Worm (Caenorhabditis elegans): ENCODE results near the gene affl-2.

Gene affl-2

DNA sequence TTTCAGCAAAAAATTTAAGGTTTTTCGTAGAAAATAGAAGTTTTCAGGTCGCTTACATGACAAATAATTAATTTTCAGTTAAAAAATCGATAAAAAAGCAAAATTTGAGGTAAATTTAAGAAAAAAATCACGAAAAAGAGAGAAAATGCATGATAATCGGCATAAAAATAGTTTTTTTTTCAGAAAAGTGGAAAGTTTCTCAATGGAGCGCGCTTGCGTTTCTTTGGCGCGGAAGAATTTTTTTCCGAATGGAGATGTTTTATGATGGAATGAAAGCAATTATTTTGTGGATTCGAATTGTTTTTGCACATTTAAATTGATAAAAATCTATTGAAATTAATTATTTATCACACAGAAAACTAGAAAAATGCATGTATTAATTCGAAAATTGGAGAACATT is 10.8 kb upstream of the affl-2 start:
- TF ChIP-seq tbx-37 (GFP tag; conservative IDR thresholded peaks at IDR 0.05) (no peak), F13C5.2 (tag; optimal IDR thresholded peaks at IDR 0.05) (no peak), tbx-11 (GFP tag; IDR thresholded peaks at IDR 0.05) (no peak), hmg-4 (GFP tag; optimal IDR thresholded peaks at IDR 0.05) (no peak), B0310.2 (tag; optimal IDR thresholded peaks at IDR 0.05) (no peak), ceh-13 (GFP tag; optimal IDR thresholded peaks at IDR 0.05) (no peak), flt-1 (GFP tag; IDR thresholded peaks at IDR 0.05) (no peak)

DNA sequence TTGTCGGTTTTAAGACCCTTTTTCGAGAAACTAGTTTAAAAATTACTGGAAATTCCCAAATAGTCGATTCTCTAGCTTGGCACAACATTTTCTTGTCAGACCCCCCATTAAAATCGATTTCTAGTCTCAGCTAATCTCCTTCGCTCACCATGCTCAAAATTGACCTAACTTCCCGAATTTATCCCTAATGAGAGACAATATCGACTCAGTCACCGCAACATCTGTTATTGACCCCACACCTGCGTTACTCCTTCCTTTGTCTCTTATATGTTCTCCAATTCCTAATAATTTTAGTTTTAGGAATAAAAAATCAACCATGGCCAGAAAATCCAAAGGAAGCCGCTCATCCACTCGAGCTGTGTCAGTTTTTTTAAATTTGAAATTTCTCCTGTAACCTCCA is 5.7 kb upstream of the affl-2 start, which contains the start of gene cec-8:
TSS of gene cec-8 (plus strand) at position 301 of the 400 bp plus-strand sequence.
- TF ChIP-seq pes-1 (GFP tag; IDR thresholded peaks at IDR 0.05) = no peak
- no peak for TF ChIP-seq F13C5.2 (tag; optimal IDR thresholded peaks at IDR 0.05)
- no peak for TF ChIP-seq aly-1 (tag; optimal IDR thresholded peaks at IDR 0.05)
- TF ChIP-seq ceh-36 (tag; optimal IDR thresholded peaks at IDR 0.05) = no peak
- TF ChIP-seq ama-1 (optimal IDR thresholded peaks at IDR 0.05) = no peak
- TF ChIP-seq hmbx-1 (tag; optimal IDR thresholded peaks at IDR 0.05) = no peak
- TF ChIP-seq tbx-11 (GFP tag; IDR thresholded peaks at IDR 0.05) = no peak
- no peak for TF ChIP-seq hnd-1 (tag; optimal IDR thresholded peaks at IDR 0.05)
- TF ChIP-seq tbx-37 (GFP tag; conservative IDR thresholded peaks at IDR 0.05) = no peak
- no peak for TF ChIP-seq scrt-1 (GFP tag; IDR thresholded peaks at IDR 0.05)

DNA sequence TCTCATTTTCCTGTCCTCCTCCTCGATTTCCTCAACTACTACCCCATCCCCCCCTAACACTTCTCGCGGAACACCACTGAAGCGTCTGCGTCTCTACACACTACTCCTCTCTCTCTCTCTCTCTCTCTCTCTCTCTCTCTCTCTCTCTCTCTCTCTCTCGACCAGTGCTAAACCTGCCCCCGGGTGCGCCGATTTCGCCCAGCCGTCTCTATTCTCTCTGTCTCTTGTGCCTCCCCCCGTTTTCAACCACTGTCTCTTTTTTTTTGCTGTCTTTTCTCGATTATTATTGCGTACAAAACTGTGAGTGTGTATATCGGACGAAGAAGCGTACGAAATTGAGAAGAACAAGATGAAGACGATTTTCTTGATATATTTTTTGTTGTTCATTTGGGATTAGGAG is 1.7 kb upstream of the affl-2 start:
- TF ChIP-seq flt-1 (GFP tag; IDR thresholded peaks at IDR 0.05) (no peak; the same call in 1 of the 2 replicates), scrt-1 (GFP tag; IDR thresholded peaks at IDR 0.05) (no peak), aly-1 (tag; optimal IDR thresholded peaks at IDR 0.05) (no peak), B0310.2 (tag; optimal IDR thresholded peaks at IDR 0.05) (no peak), hmg-4 (GFP tag; optimal IDR thresholded peaks at IDR 0.05) (peak; percentile 70), hnd-1 (tag; optimal IDR thresholded peaks at IDR 0.05) (no peak), F13C5.2 (tag; optimal IDR thresholded peaks at IDR 0.05) (peak; percentile 20), sea-1 (GFP tag; conservative IDR thresholded peaks at IDR 0.05) (no peak), ets-7 (tag; optimal IDR thresholded peaks at IDR 0.05) (no peak), tbx-11 (GFP tag; IDR thresholded peaks at IDR 0.05) (peak; percentile 51; the same call in 1 of the 2 replicates)

DNA sequence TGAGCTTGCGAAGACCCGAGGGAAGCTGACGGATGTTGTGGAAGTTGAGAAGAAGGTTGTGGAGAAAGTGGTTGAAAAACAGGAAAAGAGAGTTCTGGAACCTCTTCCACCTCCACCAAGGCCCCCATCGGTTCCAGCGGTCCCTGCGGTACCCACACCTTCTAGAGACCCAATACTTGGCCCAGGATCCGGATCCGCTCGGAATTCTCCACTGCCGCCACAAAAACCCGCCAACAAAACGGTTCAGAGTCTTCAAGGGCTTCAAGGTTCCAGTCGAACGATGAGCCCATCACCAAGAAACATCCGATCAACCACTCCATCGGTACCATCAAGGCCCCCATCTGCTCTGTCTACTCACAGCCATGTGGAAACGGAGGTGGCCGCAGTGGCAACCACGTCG is 2.3 kb downstream of the affl-2 start:
- TF ChIP-seq flt-1 (GFP tag; IDR thresholded peaks at IDR 0.05) (no peak), tbx-37 (GFP tag; conservative IDR thresholded peaks at IDR 0.05) (no peak), hmbx-1 (tag; optimal IDR thresholded peaks at IDR 0.05) (no peak), ceh-13 (GFP tag; optimal IDR thresholded peaks at IDR 0.05) (no peak), B0310.2 (tag; optimal IDR thresholded peaks at IDR 0.05) (no peak), hnd-1 (tag; optimal IDR thresholded peaks at IDR 0.05) (no peak), ama-1 (optimal IDR thresholded peaks at IDR 0.05) (no peak), ceh-36 (tag; optimal IDR thresholded peaks at IDR 0.05) (no peak), tra-4 (tag; optimal IDR thresholded peaks at IDR 0.05) (no peak)

DNA sequence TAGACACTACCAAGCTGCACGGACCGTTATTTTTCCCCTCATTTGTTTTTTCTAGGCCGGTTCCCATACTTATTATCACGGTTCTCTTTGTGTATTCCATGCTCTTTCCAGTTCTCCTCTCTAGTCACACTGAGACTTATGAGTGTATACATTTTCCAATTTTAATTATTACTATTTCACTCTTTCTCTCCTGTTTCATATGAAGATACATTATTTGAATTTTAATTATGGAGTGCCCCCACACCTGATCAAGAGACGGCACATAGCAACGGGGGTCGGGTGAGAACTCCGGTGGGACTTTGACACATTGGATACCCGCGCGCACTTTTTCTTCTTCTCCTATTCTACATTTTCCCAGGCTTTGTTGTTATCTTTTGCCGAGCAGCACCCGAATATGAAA is 5.2 kb downstream of the affl-2 start, which contains the start of gene affl-1:
TSS of gene affl-1 (plus strand) at position 301 of the 400 bp plus-strand sequence.
- TF ChIP-seq pes-1 (GFP tag; IDR thresholded peaks at IDR 0.05) (no peak), aly-1 (tag; optimal IDR thresholded peaks at IDR 0.05) (no peak), B0310.2 (tag; optimal IDR thresholded peaks at IDR 0.05) (no peak), tra-4 (tag; optimal IDR thresholded peaks at IDR 0.05) (no peak), F13C5.2 (tag; optimal IDR thresholded peaks at IDR 0.05) (no peak), flt-1 (GFP tag; IDR thresholded peaks at IDR 0.05) (no peak), hmg-4 (GFP tag; optimal IDR thresholded peaks at IDR 0.05) (no peak), tbx-37 (GFP tag; conservative IDR thresholded peaks at IDR 0.05) (no peak), ama-1 (optimal IDR thresholded peaks at IDR 0.05) (no peak), scrt-1 (GFP tag; IDR thresholded peaks at IDR 0.05) (no peak), sea-1 (GFP tag; conservative IDR thresholded peaks at IDR 0.05) (no peak)

DNA sequence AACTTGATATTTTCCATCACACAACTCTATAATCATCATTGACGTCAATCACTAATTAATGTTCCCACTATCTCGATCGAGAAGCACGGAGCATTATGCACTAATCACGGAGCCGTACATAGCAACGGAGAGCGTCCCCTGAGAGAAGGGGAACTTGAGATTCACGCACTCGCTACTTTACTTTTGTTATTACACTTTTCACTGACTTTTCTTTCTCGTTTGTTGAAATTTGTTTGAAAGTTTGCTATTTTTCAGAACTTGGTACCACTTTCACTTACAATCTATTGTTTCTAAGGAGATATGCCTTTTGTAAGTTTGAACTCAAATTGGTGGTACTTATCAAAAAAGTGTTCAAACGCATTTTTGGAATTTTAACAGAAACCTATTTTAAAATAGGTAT is 9.4 kb downstream of the affl-2 start, which contains the start of gene Y55B1BR.8:
TSS of gene Y55B1BR.8 (plus strand) at position 301 of the 400 bp plus-strand sequence.
- no peak for TF ChIP-seq ceh-13 (GFP tag; optimal IDR thresholded peaks at IDR 0.05)
- no peak for TF ChIP-seq ceh-36 (tag; optimal IDR thresholded peaks at IDR 0.05)
- no peak for TF ChIP-seq F13C5.2 (tag; optimal IDR thresholded peaks at IDR 0.05)
- TF ChIP-seq B0310.2 (tag; optimal IDR thresholded peaks at IDR 0.05) = no peak
- no peak for TF ChIP-seq hmg-4 (GFP tag; optimal IDR thresholded peaks at IDR 0.05)
- no peak for TF ChIP-seq aly-1 (tag; optimal IDR thresholded peaks at IDR 0.05)
- TF ChIP-seq hmbx-1 (tag; optimal IDR thresholded peaks at IDR 0.05) = no peak
- TF ChIP-seq hnd-1 (tag; optimal IDR thresholded peaks at IDR 0.05) = no peak

DNA sequence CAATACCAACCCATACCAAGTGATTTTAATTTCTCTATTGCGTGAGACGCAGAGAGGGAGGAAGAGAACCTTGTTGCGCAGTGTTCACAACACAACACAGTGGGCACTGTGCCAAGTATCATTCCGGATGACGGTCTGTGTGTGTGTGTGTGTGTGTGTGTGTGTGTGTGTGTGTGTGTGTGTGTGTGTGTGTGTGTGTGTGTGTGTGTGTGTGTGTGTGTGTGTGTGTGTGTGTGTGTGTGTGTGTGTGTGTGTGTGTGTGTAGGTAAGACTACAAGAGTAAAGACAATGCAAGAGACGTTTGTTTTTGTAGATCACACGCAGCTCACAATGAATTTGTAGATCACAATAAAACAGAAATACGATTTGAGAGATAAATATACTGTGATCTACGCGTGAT is 10.8 kb downstream of the affl-2 start:
- TF ChIP-seq ceh-36 (tag; optimal IDR thresholded peaks at IDR 0.05) (peak; percentile 32), hmbx-1 (tag; optimal IDR thresholded peaks at IDR 0.05) (peak; percentile 62), B0310.2 (tag; optimal IDR thresholded peaks at IDR 0.05) (peak; percentile 27), hmg-4 (GFP tag; optimal IDR thresholded peaks at IDR 0.05) (peak; percentile 27)

DNA sequence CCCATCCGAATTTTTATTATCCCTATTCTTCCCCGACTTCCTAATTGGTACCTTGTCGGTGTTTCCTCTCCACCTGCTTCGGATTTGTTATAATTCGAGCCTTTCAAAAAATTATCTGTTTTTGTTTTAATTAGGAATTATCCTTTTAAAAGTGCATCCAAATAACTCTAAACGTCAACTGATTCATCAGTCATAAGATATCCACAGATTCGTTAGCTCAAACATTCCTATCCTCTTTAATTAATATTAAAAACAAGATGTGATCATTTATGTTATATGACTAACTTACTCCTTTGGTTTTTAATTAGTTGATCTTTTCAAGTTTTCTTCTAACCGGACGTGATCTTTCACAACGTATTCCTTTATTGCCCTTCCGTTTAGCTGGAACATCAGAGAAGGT is 12.2 kb downstream of the affl-2 start:
- TF ChIP-seq pes-1 (GFP tag; IDR thresholded peaks at IDR 0.05) = no peak
- TF ChIP-seq hnd-1 (tag; optimal IDR thresholded peaks at IDR 0.05) = no peak
- TF ChIP-seq ama-1 (optimal IDR thresholded peaks at IDR 0.05) = no peak

DNA sequence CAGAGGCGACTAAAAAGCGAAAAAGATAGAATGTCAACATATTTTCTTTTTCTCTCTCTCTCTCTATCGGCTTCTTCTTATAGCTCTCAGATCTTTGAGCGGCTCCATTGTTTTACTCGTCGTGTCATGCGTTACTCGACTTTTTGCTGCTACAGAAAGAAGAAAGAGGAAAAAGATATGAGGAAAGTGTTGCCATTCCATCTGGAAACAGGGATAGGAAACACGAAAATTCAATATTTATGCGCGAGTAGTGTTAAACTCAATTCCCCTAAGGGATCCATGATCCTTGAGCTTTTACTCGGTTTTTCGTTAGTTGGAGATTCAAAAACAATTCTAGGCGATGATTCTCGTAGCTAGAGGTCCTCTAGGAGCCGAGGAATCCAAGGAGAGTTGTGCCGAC is 21.1 kb downstream of the affl-2 start:
- no peak for TF ChIP-seq ceh-36 (tag; optimal IDR thresholded peaks at IDR 0.05)
